Fruit fly (Drosophila melanogaster) whole organism, prepupa: Measurements from ENCODE around the gene Ctr1A.

ENCODE experiments used
- Blimp-1 ChIP-seq: fragments of 200-800 bp; sonication (Bioruptor generic); optimal IDR thresholded peaks from 3 replicates; lab custom pipeline; 2017; ENCODE audit warnings: missing biosample characterization, missing genetic modification characterization, mild to moderate bottlenecking, moderate library complexity, missing genetic modification reagents
- CG10631 ChIP-seq: fragments of 200-800 bp; sonication (Bioruptor generic); optimal IDR thresholded peaks from 2 replicates; lab custom pipeline; 2016; ENCODE audit warnings: missing biosample characterization, missing genetic modification characterization
- CG11762 ChIP-seq: fragments of 200-800 bp; sonication (Bioruptor generic); optimal IDR thresholded peaks from 3 replicates; lab custom pipeline; 2016; ENCODE audit warnings: missing biosample characterization, missing genetic modification characterization; ENCODE audit not compliant: insufficient read depth
- CG15336 ChIP-seq: fragments of 200-800 bp; sonication (Bioruptor generic); IDR thresholded peaks from 2 replicates; pipeline ENCODE4 v1.3.6; 2022; ENCODE audit warnings: missing biosample characterization, missing genetic modification characterization
- CG1621 ChIP-seq: fragments of 200-800 bp; sonication (Bioruptor generic); optimal IDR thresholded peaks from 3 replicates; lab custom pipeline; 2018; ENCODE audit warnings: missing biosample characterization, mild to moderate bottlenecking, missing genetic modification characterization
- CG16779 ChIP-seq: fragments of 200-800 bp; sonication (Bioruptor generic); optimal IDR thresholded peaks from 3 replicates; lab custom pipeline; 2017; ENCODE audit warnings: missing biosample characterization, mild to moderate bottlenecking, missing genetic modification characterization
- CG3032 ChIP-seq: fragments of 200-800 bp; optimal IDR thresholded peaks from 2 replicates; lab custom pipeline; 2019; ENCODE audit warnings: missing biosample characterization, mild to moderate bottlenecking, missing genetic modification characterization, moderate library complexity
- CG31627 ChIP-seq: fragments of 200-800 bp; sonication (Bioruptor generic); optimal IDR thresholded peaks from 3 replicates; lab custom pipeline; 2016; ENCODE audit warnings: missing biosample characterization, missing genetic modification characterization
- CG32006 ChIP-seq: fragments of 200-800 bp; sonication (Bioruptor generic); optimal IDR thresholded peaks from 3 replicates; lab custom pipeline; 2017; ENCODE audit warnings: missing biosample characterization, mild to moderate bottlenecking, missing genetic modification characterization
- CG3919 ChIP-seq: fragments of 200-800 bp; sonication (Bioruptor generic); optimal IDR thresholded peaks from 3 replicates; lab custom pipeline; 2016; ENCODE audit warnings: missing biosample characterization, missing genetic modification characterization
- CG4318 ChIP-seq: fragments of 200-800 bp; sonication (Bioruptor generic); optimal IDR thresholded peaks from 3 replicates; lab custom pipeline; 2017; ENCODE audit warnings: missing biosample characterization, mild to moderate bottlenecking, missing genetic modification characterization
- CG6163 ChIP-seq: fragments of 200-800 bp; sonication (Bioruptor generic); IDR thresholded peaks from 3 replicates; pipeline ENCODE4 v1.3.6; 2022; ENCODE audit warnings: missing biosample characterization, missing genetic modification characterization
- CG6792 ChIP-seq: fragments of 200-800 bp; sonication (Bioruptor generic); optimal IDR thresholded peaks from 3 replicates; lab custom pipeline; 2016; ENCODE audit warnings: missing biosample characterization, missing genetic modification characterization
- CG6808 ChIP-seq: fragments of 200-800 bp; sonication (Bioruptor generic); optimal IDR thresholded peaks from 3 replicates; lab custom pipeline; 2017; ENCODE audit warnings: missing biosample characterization, missing genetic modification characterization, mild to moderate bottlenecking, moderate library complexity, missing genetic modification reagents
- CG6854 ChIP-seq: fragments of 200-800 bp; sonication (Bioruptor generic); optimal IDR thresholded peaks from 2 replicates; lab custom pipeline; 2017; ENCODE audit warnings: missing biosample characterization, mild to moderate bottlenecking, missing genetic modification characterization
- CG7368 ChIP-seq: fragments of 200-800 bp; sonication (Bioruptor generic); optimal IDR thresholded peaks from 3 replicates; lab custom pipeline; 2016; ENCODE audit warnings: missing biosample characterization, missing genetic modification characterization
- CG8119 ChIP-seq: fragments of 200-800 bp; sonication (Bioruptor generic); IDR thresholded peaks from 3 replicates; pipeline ENCODE4 v1.3.6; 2022; ENCODE audit warnings: missing biosample characterization, missing genetic modification characterization
- CG8632 ChIP-seq: fragments of 200-800 bp; sonication (Bioruptor generic); optimal IDR thresholded peaks from 3 replicates; lab custom pipeline; 2016; ENCODE audit warnings: missing biosample characterization, missing genetic modification characterization
- CG9139 ChIP-seq: fragments of 200-800 bp; sonication (Bioruptor generic); optimal IDR thresholded peaks from 3 replicates; lab custom pipeline; 2017; ENCODE audit warnings: missing biosample characterization, mild to moderate bottlenecking, missing genetic modification characterization
- Eip93F ChIP-seq: fragments of 200-800 bp; sonication (Bioruptor generic); optimal IDR thresholded peaks from 2 replicates; lab custom pipeline; 2016; ENCODE audit warnings: missing biosample characterization, mild to moderate bottlenecking, missing genetic modification characterization
- Ets21C ChIP-seq: fragments of 200-800 bp; sonication (Bioruptor generic); optimal IDR thresholded peaks from 3 replicates; lab custom pipeline; 2016; ENCODE audit warnings: missing biosample characterization, missing genetic modification characterization
- Ets96B ChIP-seq: fragments of 200-800 bp; optimal IDR thresholded peaks from 2 replicates; lab custom pipeline; 2019; ENCODE audit warnings: missing biosample characterization, mild to moderate bottlenecking, missing genetic modification characterization, moderate library complexity
- Hr38 ChIP-seq: sonication (Bioruptor generic); optimal IDR thresholded peaks from 2 replicates; lab custom pipeline; 2016; ENCODE audit warnings: missing biosample characterization, missing genetic modification characterization
- Hr39 ChIP-seq: fragments of 200-800 bp; sonication (Bioruptor generic); optimal IDR thresholded peaks from 2 replicates; lab custom pipeline; 2016; ENCODE audit warnings: missing biosample characterization, missing genetic modification characterization
- Hr4 ChIP-seq: fragments of 200-800 bp; sonication (Bioruptor generic); optimal IDR thresholded peaks from 3 replicates; lab custom pipeline; 2016; ENCODE audit warnings: missing biosample characterization, missing genetic modification characterization
- Lpt ChIP-seq: fragments of 200-800 bp; sonication (Bioruptor generic); optimal IDR thresholded peaks from 3 replicates; lab custom pipeline; 2016; ENCODE audit warnings: missing biosample characterization, missing genetic modification characterization
- Met ChIP-seq: fragments of 200-800 bp; sonication (Bioruptor generic); optimal IDR thresholded peaks from 3 replicates; lab custom pipeline; 2016; ENCODE audit warnings: missing biosample characterization, missing genetic modification characterization
- OdsH ChIP-seq: fragments of 200-800 bp; sonication (Bioruptor generic); optimal IDR thresholded peaks from 3 replicates; lab custom pipeline; 2016; ENCODE audit warnings: missing biosample characterization, missing genetic modification characterization
- Sox14 ChIP-seq: fragments of 200-800 bp; sonication (Bioruptor generic); optimal IDR thresholded peaks from 3 replicates; lab custom pipeline; 2016; ENCODE audit warnings: missing biosample characterization, missing genetic modification characterization
- Sox15 ChIP-seq: fragments of 200-800 bp; sonication (Bioruptor generic); optimal IDR thresholded peaks from 3 replicates; lab custom pipeline; 2016; ENCODE audit warnings: missing biosample characterization, missing genetic modification characterization
- achi ChIP-seq: fragments of 200-800 bp; sonication (Bioruptor generic); optimal IDR thresholded peaks from 3 replicates; lab custom pipeline; 2016; ENCODE audit warnings: missing biosample characterization, missing genetic modification characterization
- acj6 ChIP-seq: fragments of 200-800 bp; sonication (Bioruptor generic); optimal IDR thresholded peaks from 3 replicates; lab custom pipeline; 2016; ENCODE audit warnings: missing biosample characterization, missing genetic modification characterization
- cyc ChIP-seq: fragments of 200-800 bp; sonication (Bioruptor generic); optimal IDR thresholded peaks from 3 replicates; lab custom pipeline; 2016; ENCODE audit warnings: missing biosample characterization, missing genetic modification characterization
- dsx ChIP-seq: fragments of 200-800 bp; optimal IDR thresholded peaks from 3 replicates; lab custom pipeline; 2019; ENCODE audit warnings: missing biosample characterization, mild to moderate bottlenecking, missing genetic modification characterization, moderate library complexity; ENCODE audit not compliant: poor library complexity, severe bottlenecking
- eg ChIP-seq: fragments of 200-800 bp; sonication (Bioruptor generic); IDR thresholded peaks from 3 replicates; pipeline ENCODE4 v1.3.6; 2022; ENCODE audit warnings: missing biosample characterization, missing genetic modification characterization
- fd59A ChIP-seq: fragments of 200-800 bp; sonication (Bioruptor generic); optimal IDR thresholded peaks from 2 replicates; lab custom pipeline; 2017; ENCODE audit warnings: missing biosample characterization, mild to moderate bottlenecking, missing genetic modification characterization, missing genetic modification reagents
- fkh ChIP-seq: fragments of 200-800 bp; sonication (Bioruptor generic); optimal IDR thresholded peaks from 3 replicates; lab custom pipeline; 2017; ENCODE audit warnings: missing biosample characterization, mild to moderate bottlenecking, missing genetic modification characterization, moderate library complexity
- lz ChIP-seq: fragments of 200-800 bp; sonication (Bioruptor generic); optimal IDR thresholded peaks from 3 replicates; lab custom pipeline; 2016; ENCODE audit warnings: missing biosample characterization, missing genetic modification characterization
- pdm3 ChIP-seq: fragments of 200-800 bp; sonication (Bioruptor generic); optimal IDR thresholded peaks from 3 replicates; lab custom pipeline; 2016; ENCODE audit warnings: missing biosample characterization, missing genetic modification characterization
- salr ChIP-seq, 2 experiments: fragments of 200-800 bp; sonication (Bioruptor generic); optimal IDR thresholded peaks; 3 replicates each; lab custom pipeline; 2016 to 2018; ENCODE audit warnings: missing biosample characterization in 2 of 2, missing genetic modification characterization in 2 of 2, mild to moderate bottlenecking in 1 of 2
- spab ChIP-seq: fragments of 200-800 bp; sonication (Bioruptor generic); optimal IDR thresholded peaks from 2 replicates; lab custom pipeline; 2017; ENCODE audit warnings: missing biosample characterization, mild to moderate bottlenecking, missing genetic modification characterization, missing genetic modification reagents
- ss ChIP-seq, 2 experiments: fragments of 200-800 bp; sonication (Bioruptor generic); optimal IDR thresholded peaks; 2 replicates in 1 of 2; 3 replicates in 1 of 2; lab custom pipeline; 2017 to 2018; ENCODE audit warnings: mild to moderate bottlenecking in 2 of 2, missing biosample characterization in 2 of 2, missing genetic modification characterization in 2 of 2, moderate library complexity in 1 of 2
- svp ChIP-seq: fragments of 200-800 bp; sonication (Bioruptor generic); peaks from one replicate; lab custom pipeline; 2016; ENCODE audit warnings: missing biosample characterization, missing genetic modification characterization
- topi ChIP-seq: fragments of 200-800 bp; sonication (Bioruptor generic); optimal IDR thresholded peaks from 3 replicates; lab custom pipeline; 2016; ENCODE audit warnings: missing biosample characterization, missing genetic modification characterization
- vri ChIP-seq: fragments of 200-800 bp; sonication (Bioruptor generic); optimal IDR thresholded peaks from 3 replicates; lab custom pipeline; 2016; ENCODE audit warnings: missing biosample characterization, mild to moderate bottlenecking, missing genetic modification characterization

Gene Ctr1A

DNA sequence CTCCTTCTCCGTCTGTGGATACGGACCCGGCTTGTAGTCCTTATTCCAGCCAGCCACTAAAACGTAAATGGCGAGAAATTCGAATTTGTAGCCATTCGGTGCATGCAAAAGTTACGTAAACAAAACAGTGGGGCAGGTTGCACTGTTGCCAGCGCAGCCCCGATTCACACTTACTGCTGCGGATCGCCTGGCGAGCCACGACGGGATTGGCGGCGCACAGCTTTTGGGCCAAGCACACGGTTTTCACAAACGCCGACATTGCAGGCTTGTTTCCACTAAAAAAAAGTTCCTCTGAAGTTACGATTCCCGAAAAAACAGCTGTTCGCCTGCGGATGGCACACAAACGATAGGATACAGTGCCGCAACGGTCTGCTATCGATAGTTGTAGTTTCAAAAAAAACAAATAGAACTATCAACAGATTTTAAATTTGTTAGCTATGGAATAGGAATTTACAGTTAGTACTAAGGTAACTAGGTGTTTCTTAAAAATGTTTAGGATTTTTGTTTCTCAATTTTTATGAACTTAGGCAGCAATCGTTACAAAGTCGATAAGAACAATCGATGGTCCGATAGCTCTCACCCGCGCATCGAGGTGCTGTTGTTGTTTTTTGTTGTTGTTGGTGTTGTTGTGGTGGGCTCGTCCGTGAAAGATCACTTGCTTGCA lies 16.5 kb downstream of the Ctr1A start, which contains the start of gene Fum1 (continued):
- TF ChIP-seq Lpt (GFP tag; lab: Kevin White, UChicago) (no peak), Eip93F (GFP tag; lab: Kevin White, UChicago) (no peak), CG15336 (GFP tag; lab: Robert Waterston, UW) (no peak), CG8632 (GFP tag; lab: Kevin White, UChicago) (no peak), Hr39 (GFP tag; lab: Kevin White, UChicago) (no peak), CG3032 (tag; lab: Kevin White, UChicago) (peak; percentile 6), acj6 (GFP tag; lab: Kevin White, UChicago) (peak; percentile 12), dsx (no peak), Blimp-1 (no peak), lz (GFP tag; lab: Kevin White, UChicago) (peak; percentile 18), fkh (GFP tag; lab: Kevin White, UChicago) (peak; percentile 28)
- TF ChIP-seq, all 60 proteins: peak for 9

DNA sequence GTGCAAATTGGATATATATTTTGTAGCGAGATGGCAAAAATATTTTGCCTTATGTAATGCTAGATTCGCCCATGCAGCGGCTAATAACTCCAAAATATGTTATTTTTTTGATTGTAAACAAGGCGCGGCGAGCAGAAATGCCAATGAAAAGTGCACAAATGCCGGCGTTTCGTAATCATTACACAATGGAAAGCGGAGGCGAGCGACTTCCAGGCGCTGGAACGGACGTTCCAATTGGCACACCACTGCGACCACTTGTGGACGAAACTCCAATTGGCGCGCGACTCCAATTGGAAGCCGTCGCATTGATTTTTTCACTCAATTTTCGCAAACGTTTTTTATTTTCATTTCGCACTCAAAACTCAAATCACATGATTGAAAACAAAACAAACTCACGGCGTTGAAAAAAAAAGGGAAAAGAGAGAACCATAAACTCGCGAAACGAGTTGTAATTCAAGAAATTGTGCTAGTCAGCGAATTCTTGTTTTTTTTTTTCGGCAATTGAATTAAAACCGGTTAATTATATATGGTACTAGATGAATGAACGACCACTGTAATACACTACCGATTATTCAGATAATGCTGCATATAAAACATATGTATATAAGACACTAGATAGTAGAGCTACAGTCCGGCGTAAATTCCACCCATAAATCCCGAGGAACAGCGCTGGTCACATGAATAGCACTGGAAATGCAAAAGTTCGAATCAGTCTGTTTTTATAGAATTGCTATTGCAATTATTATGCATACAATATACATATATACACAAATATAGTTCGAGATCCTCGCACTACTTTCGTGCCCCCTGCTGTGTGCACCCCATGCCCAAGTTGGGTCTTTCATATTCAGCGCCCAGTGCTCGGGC lies 17.4 kb downstream of the Ctr1A start, which contains the start of gene ND-ASHI:
Gene ND-ASHI, minus strand, starts transcription at position 484 of the 867 bp plus-strand sequence.
- TF ChIP-seq Hr38 (GFP tag; lab: Kevin White, UChicago): peak; percentile 50
- TF ChIP-seq Hr39 (GFP tag; lab: Kevin White, UChicago): peak; percentile 96
- TF ChIP-seq salr (GFP tag; optimal IDR thresholded peaks at IDR 0.05; lab: Kevin White, UChicago): peak; percentile 94 to 95
- peak; percentile 95 for TF ChIP-seq CG6854 (GFP tag; lab: Kevin White, UChicago)
- TF ChIP-seq CG6792: peak; percentile 96
- TF ChIP-seq Sox14 (GFP tag; lab: Kevin White, UChicago): peak; percentile 97
- peak; percentile 98 for TF ChIP-seq CG3919 (GFP tag; lab: Kevin White, UChicago)
- peak; percentile 97 for TF ChIP-seq fd59A (GFP tag; lab: Kevin White, UChicago)
- TF ChIP-seq Met (GFP tag; lab: Kevin White, UChicago): peak; percentile 96
- TF ChIP-seq pdm3 (GFP tag; lab: Kevin White, UChicago): peak; percentile 98
- TF ChIP-seq ss (GFP tag; optimal IDR thresholded peaks at IDR 0.05; lab: Kevin White, UChicago): peak; percentile 98
- TF ChIP-seq achi: peak; percentile 95
- TF ChIP-seq acj6 (GFP tag; lab: Kevin White, UChicago): peak; percentile 97
- peak; percentile 97 for TF ChIP-seq OdsH (GFP tag; lab: Kevin White, UChicago)
- peak; percentile 93 for TF ChIP-seq CG4318
- peak; percentile 97 for TF ChIP-seq CG6808 (GFP tag; lab: Kevin White, UChicago)
- TF ChIP-seq cyc (GFP tag; lab: Kevin White, UChicago): peak; percentile 97
- peak; percentile 96 for TF ChIP-seq spab (GFP tag; lab: Kevin White, UChicago)
- TF ChIP-seq CG11762 (GFP tag; lab: Kevin White, UChicago): peak; percentile 96
- TF ChIP-seq vri (GFP tag; lab: Kevin White, UChicago): peak; percentile 95
- peak; percentile 99 for TF ChIP-seq CG6163 (GFP tag; lab: Robert Waterston, UW)
- TF ChIP-seq svp (GFP tag; lab: Kevin White, UChicago): peak; percentile 98
- TF ChIP-seq CG31627 (GFP tag; lab: Kevin White, UChicago): peak; percentile 95
- TF ChIP-seq topi (GFP tag; lab: Kevin White, UChicago): peak; percentile 97
- TF ChIP-seq Blimp-1: peak; percentile 85
- TF ChIP-seq lz (GFP tag; lab: Kevin White, UChicago): peak; percentile 97
- peak; percentile 97 for TF ChIP-seq CG10631
- peak; percentile 97 for TF ChIP-seq CG32006 (GFP tag; lab: Kevin White, UChicago)
- TF ChIP-seq CG8632 (GFP tag; lab: Kevin White, UChicago): peak; percentile 96
- peak; percentile 96 for TF ChIP-seq Lpt (GFP tag; lab: Kevin White, UChicago)
- peak; percentile 94 for TF ChIP-seq Sox15 (GFP tag; lab: Kevin White, UChicago)
- peak; percentile 95 for TF ChIP-seq CG7368 (GFP tag; lab: Kevin White, UChicago)
- TF ChIP-seq CG8119 (GFP tag; lab: Robert Waterston, UW): peak; percentile 97
- TF ChIP-seq eg (GFP tag; lab: Robert Waterston, UW): peak; percentile 99
- TF ChIP-seq CG16779: peak; percentile 95
- peak; percentile 95 for TF ChIP-seq Ets96B
- peak; percentile 98 for TF ChIP-seq CG1621 (tag; lab: Kevin White, UChicago)
- peak; percentile 96 for TF ChIP-seq CG3032 (tag; lab: Kevin White, UChicago)
- peak; percentile 95 for TF ChIP-seq Hr4 (GFP tag; lab: Kevin White, UChicago)
- TF ChIP-seq Ets21C (GFP tag; lab: Kevin White, UChicago): peak; percentile 91
- TF ChIP-seq CG9139 (GFP tag; lab: Kevin White, UChicago): peak; percentile 96
